Worm (Caenorhabditis elegans): ENCODE data around the gene srw-120.

srw-120 gene

ce11 chrV:2991485-2991884 is 4.5 kb downstream of the srw-120 start, which contains the start of gene srw-121:
Gene srw-121 (minus strand): TSS chrV:2991585.
- no peak for TF ChIP-seq ama-1 (optimal IDR thresholded peaks at IDR 0.05)
- no peak for TF ChIP-seq ama-1 (GFP tag; optimal IDR thresholded peaks at IDR 0.05)
- TF ChIP-seq efl-1 (GFP tag; optimal IDR thresholded peaks at IDR 0.05), result no peak
- TF ChIP-seq lsy-27 (tag; optimal IDR thresholded peaks at IDR 0.05; ENCODE audit: borderline replicate concordance, insufficient read depth), result no peak
- no peak for TF ChIP-seq bed-1 (GFP tag; IDR thresholded peaks at IDR 0.05)

ce11 chrV:2987407-2987806 is 8.6 kb downstream of the srw-120 start, which contains the start of gene srh-85:
Gene srh-85 (minus strand): TSS chrV:2987507.
- TF ChIP-seq F57C9.4 (tag; optimal IDR thresholded peaks at IDR 0.05) (no peak), nhr-90 (tag; optimal IDR thresholded peaks at IDR 0.05) (no peak), madf-3 (GFP tag; IDR thresholded peaks at IDR 0.05) (no peak), snpc-1.1 (tag; optimal IDR thresholded peaks at IDR 0.05; ENCODE audit: insufficient read depth) (no peak), die-1 (tag; optimal IDR thresholded peaks at IDR 0.05) (no peak), F39B2.1 (GFP tag; IDR thresholded peaks at IDR 0.05) (no peak), zim-3 (tag; optimal IDR thresholded peaks at IDR 0.05) (no peak), rcor-1 (GFP tag; IDR thresholded peaks at IDR 0.05) (no peak), B0019.2 (GFP tag; conservative IDR thresholded peaks at IDR 0.05) (no peak), T26A5.8 (tag; optimal IDR thresholded peaks at IDR 0.05) (no peak), tbx-9 (tag; optimal IDR thresholded peaks at IDR 0.05; ENCODE audit: borderline replicate concordance) (no peak), somi-1 (GFP tag; optimal IDR thresholded peaks at IDR 0.05) (no peak), lin-54 (GFP tag; optimal IDR thresholded peaks at IDR 0.05) (no peak), akir-1 (GFP tag; optimal IDR thresholded peaks at IDR 0.05) (no peak), attf-6 (GFP tag; IDR thresholded peaks at IDR 0.05) (no peak), F55B11.4 (tag; optimal IDR thresholded peaks at IDR 0.05; ENCODE audit: borderline replicate concordance, insufficient read depth) (no peak), rpc-1 (optimal IDR thresholded peaks at IDR 0.05) (no peak), rpc-1 (tag; optimal IDR thresholded peaks at IDR 0.05) (no peak), Y79H2A.3 (GFP tag; conservative IDR thresholded peaks at IDR 0.05) (no peak), hsf-1 (GFP tag; IDR thresholded peaks at IDR 0.05) (no peak)

- TF ChIP-seq lsl-1 (GFP tag; optimal IDR thresholded peaks at IDR 0.05) (no peak), cebp-2 (GFP tag; IDR thresholded peaks at IDR 0.05) (no peak), cebp-1 (GFP tag; IDR thresholded peaks at IDR 0.05) (no peak), cebp-1 (tag; optimal IDR thresholded peaks at IDR 0.05) (no peak), pbrm-1 (GFP tag; IDR thresholded peaks at IDR 0.05) (no peak), ztf-18 (tag; optimal IDR thresholded peaks at IDR 0.05) (no peak), ceh-79 (tag; optimal IDR thresholded peaks at IDR 0.05) (no peak), F39B2.1 (GFP tag; IDR thresholded peaks at IDR 0.05) (no peak), F10E7.11 (tag; optimal IDR thresholded peaks at IDR 0.05) (no peak), lin-54 (GFP tag; optimal IDR thresholded peaks at IDR 0.05) (no peak), F57C9.4 (tag; optimal IDR thresholded peaks at IDR 0.05) (no peak), rec-8 (tag; optimal IDR thresholded peaks at IDR 0.05) (no peak), snpc-3.4 (tag; optimal IDR thresholded peaks at IDR 0.05) (no peak), C06A6.2 (GFP tag; conservative IDR thresholded peaks at IDR 0.05) (no peak), repo-1 (tag; optimal IDR thresholded peaks at IDR 0.05) (no peak), bed-1 (GFP tag; IDR thresholded peaks at IDR 0.05) (no peak)
These were observed 10.7 kb downstream of the srw-120 start, which contains the start of gene srw-139 for ce11 chrV:2985309-2985708. Gene srw-139 (minus strand): TSS chrV:2985409.
